Fruit fly (Drosophila melanogaster): Measurements from ENCODE around the gene CG4593.

dm6 chrX:6995258-6995657, 18.4 kb upstream of the CG4593 start:
- TF ChIP-seq usp (GFP tag; optimal IDR thresholded peaks at IDR 0.05) (no peak), psq (optimal IDR thresholded peaks at IDR 0.05) (no peak), CG8478 (optimal IDR thresholded peaks at IDR 0.05) (no peak), Dll (optimal IDR thresholded peaks at IDR 0.05) (no peak), pan (optimal IDR thresholded peaks at IDR 0.05) (no peak), EcR (GFP tag; optimal IDR thresholded peaks at IDR 0.05) (no peak)
